Fruit fly (Drosophila melanogaster) whole organism, wandering third instar larva: ENCODE results near the gene mAChR-C.
A peak's percentile ranks its signal among the peaks of the same experiment; 100 is the strongest.

Source experiments
- Abd-B ChIP-seq: fragments of >200 bp; optimal IDR thresholded peaks from 2 replicates; lab custom pipeline; 2017; ENCODE audit warnings: missing biosample characterization, missing genetic modification characterization
- CG32264 ChIP-seq: fragments of 200-800 bp; sonication (Bioruptor generic); optimal IDR thresholded peaks from 2 replicates; lab custom pipeline; 2016; ENCODE audit warnings: missing biosample characterization, missing genetic modification characterization
- CG9705 ChIP-seq: fragments of 200-800 bp; sonication (Bioruptor generic); optimal IDR thresholded peaks from 2 replicates; lab custom pipeline; 2018; ENCODE audit warnings: missing biosample characterization, mild to moderate bottlenecking, missing genetic modification characterization
- CrebA ChIP-seq: fragments of 200-800 bp; sonication (Bioruptor generic); optimal IDR thresholded peaks from 2 replicates; lab custom pipeline; 2016; ENCODE audit warnings: missing biosample characterization, mild to moderate bottlenecking, missing genetic modification characterization, borderline replicate concordance
- Dfd ChIP-seq: fragments of >200 bp; optimal IDR thresholded peaks from 2 replicates; lab custom pipeline; 2017; ENCODE audit warnings: missing biosample characterization, missing genetic modification characterization
- Dif ChIP-seq: fragments of 200-275, 200-300 bp; sonication (Bioruptor generic); optimal IDR thresholded peaks from 2 replicates; lab custom pipeline; 2018; ENCODE audit warnings: missing biosample characterization, missing genetic modification characterization; ENCODE audit not compliant: partially characterized antibody
- GATAd ChIP-seq: sonication (Bioruptor generic); optimal IDR thresholded peaks from 2 replicates; lab custom pipeline; 2016; ENCODE audit warnings: missing biosample characterization, missing genetic modification characterization
- HLH106 ChIP-seq: fragments of 200-800 bp; optimal IDR thresholded peaks from 3 replicates; lab custom pipeline; 2019; ENCODE audit warnings: missing biosample characterization, mild to moderate bottlenecking, missing genetic modification characterization, moderate library complexity
- Hnf4 ChIP-seq: fragments of 200-800 bp; sonication (Bioruptor generic); optimal IDR thresholded peaks from 2 replicates; lab custom pipeline; 2016; ENCODE audit warnings: missing biosample characterization, mild to moderate bottlenecking, missing genetic modification characterization
- Hr78 ChIP-seq: fragments of >200 bp; optimal IDR thresholded peaks from 2 replicates; lab custom pipeline; 2017; ENCODE audit warnings: missing biosample characterization, missing genetic modification characterization
- Hr83 ChIP-seq: fragments of 200-300 bp; sonication (Bioruptor generic); optimal IDR thresholded peaks from 2 replicates; lab custom pipeline; 2016; ENCODE audit warnings: missing biosample characterization, mild to moderate bottlenecking, missing genetic modification characterization, moderate library complexity; ENCODE audit not compliant: poor library complexity, severe bottlenecking
- Jra ChIP-seq: sonication (Bioruptor generic); optimal IDR thresholded peaks from 2 replicates; lab custom pipeline; 2016; ENCODE audit warnings: missing biosample characterization, missing genetic modification characterization
- Mio ChIP-seq: sonication (Bioruptor generic); optimal IDR thresholded peaks from 2 replicates; lab custom pipeline; 2016; ENCODE audit warnings: missing biosample characterization, missing genetic modification characterization
- N ChIP-seq: fragments of >200 bp; optimal IDR thresholded peaks from 2 replicates; lab custom pipeline; 2018; ENCODE audit warnings: missing biosample characterization, missing external identifiers, missing genetic modification characterization
- OdsH ChIP-seq: fragments of 200-800 bp; sonication (Bioruptor generic); optimal IDR thresholded peaks from 2 replicates; lab custom pipeline; 2016; ENCODE audit warnings: missing biosample characterization, mild to moderate bottlenecking, missing genetic modification characterization
- Rel ChIP-seq, 2 experiments: fragments of 200-800 bp; sonication (Bioruptor generic) in 1 of 2; optimal IDR thresholded peaks; 2 replicates in 1 of 2; 3 replicates in 1 of 2; lab custom pipeline; 2016 to 2019; ENCODE audit warnings: mild to moderate bottlenecking in 2 of 2, missing biosample characterization in 2 of 2, missing genetic modification characterization in 2 of 2, moderate library complexity in 1 of 2
- Sp1 ChIP-seq: fragments of 200-800 bp; sonication (Bioruptor generic); optimal IDR thresholded peaks from 3 replicates; lab custom pipeline; 2019; ENCODE audit warnings: missing biosample characterization, mild to moderate bottlenecking, missing genetic modification characterization, moderate library complexity
- Vsx2 ChIP-seq: fragments of 200-300, 225-300 bp; sonication (Bioruptor generic); optimal IDR thresholded peaks from 2 replicates; lab custom pipeline; 2018; ENCODE audit warnings: missing biosample characterization, missing genetic modification characterization; ENCODE audit not compliant: partially characterized antibody
- br ChIP-seq: fragments of 200-800 bp; sonication (Bioruptor generic); optimal IDR thresholded peaks from 2 replicates; lab custom pipeline; 2016; ENCODE audit warnings: missing biosample characterization, missing genetic modification characterization
- brk ChIP-seq: fragments of 200-800 bp; sonication (Bioruptor generic); optimal IDR thresholded peaks from 2 replicates; lab custom pipeline; 2016; ENCODE audit warnings: missing biosample characterization, mild to moderate bottlenecking, missing genetic modification characterization
- dl ChIP-seq, 2 experiments: fragments of 175-275, 200-275 bp in 1 of 2; fragments of 200-275 bp in 1 of 2; sonication (Bioruptor generic); optimal IDR thresholded peaks; lab custom pipeline; 2018; ENCODE audit warnings: mild to moderate bottlenecking in 2 of 2, missing biosample characterization in 2 of 2, missing genetic modification characterization in 2 of 2, moderate library complexity in 2 of 2; ENCODE audit not compliant: partially characterized antibody in 2 of 2, insufficient read depth in 1 of 2
- dsf ChIP-seq: sonication (Bioruptor generic); optimal IDR thresholded peaks from 2 replicates; lab custom pipeline; 2016; ENCODE audit warnings: missing biosample characterization, missing genetic modification characterization, borderline replicate concordance
- ey ChIP-seq: fragments of 200-800 bp; sonication (Bioruptor generic); optimal IDR thresholded peaks from 2 replicates; lab custom pipeline; 2016; ENCODE audit warnings: missing biosample characterization, missing genetic modification characterization
- foxo ChIP-seq, 2 experiments: fragments of 200-800 bp; sonication (Bioruptor generic); optimal IDR thresholded peaks; 2 replicates in 1 of 2; 3 replicates in 1 of 2; lab custom pipeline; 2016 to 2017; ENCODE audit warnings: missing biosample characterization in 2 of 2, missing genetic modification characterization in 2 of 2
- fru ChIP-seq: fragments of 200-800 bp; sonication (Bioruptor generic); optimal IDR thresholded peaks from 3 replicates; lab custom pipeline; 2016; ENCODE audit warnings: missing biosample characterization, mild to moderate bottlenecking, missing genetic modification characterization
- h ChIP-seq: fragments of 200-800 bp; sonication (Bioruptor generic); optimal IDR thresholded peaks from 3 replicates; lab custom pipeline; 2016; ENCODE audit warnings: missing biosample characterization, mild to moderate bottlenecking, missing genetic modification characterization
- jim ChIP-seq: fragments of 175-275, 200-325 bp; sonication (Bioruptor generic); optimal IDR thresholded peaks from 2 replicates; lab custom pipeline; 2016; ENCODE audit warnings: missing biosample characterization, mild to moderate bottlenecking, missing genetic modification characterization
- lola ChIP-seq: fragments of >200 bp; optimal IDR thresholded peaks from 2 replicates; lab custom pipeline; 2017; ENCODE audit warnings: missing biosample characterization, missing genetic modification characterization
- psq ChIP-seq: fragments of 200-800 bp; sonication (Bioruptor generic); optimal IDR thresholded peaks from 3 replicates; lab custom pipeline; 2017; ENCODE audit warnings: missing biosample characterization, mild to moderate bottlenecking, missing genetic modification characterization, moderate library complexity
- rgr ChIP-seq: fragments of 200-800 bp; sonication (Bioruptor generic); optimal IDR thresholded peaks from 3 replicates; lab custom pipeline; 2016; ENCODE audit warnings: missing biosample characterization, mild to moderate bottlenecking, missing genetic modification characterization
- sage ChIP-seq: fragments of 200-800 bp; sonication (Bioruptor generic); optimal IDR thresholded peaks from 2 replicates; lab custom pipeline; 2016; ENCODE audit warnings: missing biosample characterization, mild to moderate bottlenecking, missing genetic modification characterization
- sv ChIP-seq: fragments of 200-800 bp; sonication (Bioruptor generic); optimal IDR thresholded peaks from 3 replicates; lab custom pipeline; 2016; ENCODE audit warnings: missing biosample characterization, missing genetic modification characterization
- tai ChIP-seq: sonication (Bioruptor generic); optimal IDR thresholded peaks from 2 replicates; lab custom pipeline; 2016; ENCODE audit warnings: missing biosample characterization, missing genetic modification characterization
- usp ChIP-seq: fragments of >200 bp; optimal IDR thresholded peaks from 2 replicates; lab custom pipeline; 2017; ENCODE audit warnings: missing biosample characterization, missing genetic modification characterization
- woc ChIP-seq: sonication (Bioruptor generic); optimal IDR thresholded peaks from 2 replicates; lab custom pipeline; 2016; ENCODE audit warnings: missing biosample characterization, mild to moderate bottlenecking, missing genetic modification characterization

Gene mAChR-C

DNA sequence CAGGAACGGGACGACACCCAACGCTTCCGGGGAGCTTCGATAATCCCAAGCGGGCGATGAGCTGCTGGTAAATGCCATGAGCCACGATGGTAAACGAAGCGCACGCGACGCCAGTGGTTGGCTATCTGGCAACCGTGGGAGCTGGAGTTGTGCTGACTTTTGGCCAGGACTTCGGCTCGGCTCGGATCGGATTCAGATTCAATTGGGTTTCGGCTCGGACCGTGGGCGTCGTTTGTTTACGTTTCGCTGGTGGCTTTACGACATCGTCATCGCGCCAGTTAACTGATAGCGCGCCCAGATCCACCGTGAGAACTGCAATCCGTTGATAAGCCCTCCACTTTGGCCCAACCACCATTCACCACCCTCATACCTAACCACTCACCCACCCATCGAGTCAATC lies at the start of gene mAChR-C:
Gene mAChR-C (minus strand): TSS at position 101 of the 400 bp plus-strand sequence.
- TF ChIP-seq fru (GFP tag; lab: Kevin White, UChicago) (no peak), woc (GFP tag; lab: Kevin White, UChicago) (no peak), ey (GFP tag; lab: Kevin White, UChicago) (no peak)

DNA sequence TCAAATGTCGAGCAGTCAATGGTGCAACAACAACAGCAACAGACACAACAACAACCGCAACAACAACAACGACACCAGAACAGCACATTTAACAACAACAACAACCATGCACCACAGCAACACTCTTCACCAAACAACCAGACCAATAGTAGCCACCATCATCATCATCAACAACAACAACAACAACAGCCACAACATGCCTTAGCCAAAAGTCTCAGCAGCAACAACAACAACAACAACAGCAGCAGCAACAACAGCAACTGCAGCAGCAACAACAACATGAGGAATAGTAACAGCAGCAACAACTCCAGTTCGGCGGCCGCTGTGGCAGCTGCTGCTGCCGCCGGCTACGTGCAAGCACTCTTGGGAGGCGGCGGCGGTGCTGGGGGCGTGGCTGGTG lies 43.9 kb upstream of the mAChR-C start:
- peak; percentile 80 for TF ChIP-seq Dfd
- TF ChIP-seq dl (GFP tag; optimal IDR thresholded peaks at IDR 0.05; lab: Kevin White, UChicago; ENCODE audit: insufficient read depth in 1 of 2, partially characterized antibody in 2 of 2): no peak

DNA sequence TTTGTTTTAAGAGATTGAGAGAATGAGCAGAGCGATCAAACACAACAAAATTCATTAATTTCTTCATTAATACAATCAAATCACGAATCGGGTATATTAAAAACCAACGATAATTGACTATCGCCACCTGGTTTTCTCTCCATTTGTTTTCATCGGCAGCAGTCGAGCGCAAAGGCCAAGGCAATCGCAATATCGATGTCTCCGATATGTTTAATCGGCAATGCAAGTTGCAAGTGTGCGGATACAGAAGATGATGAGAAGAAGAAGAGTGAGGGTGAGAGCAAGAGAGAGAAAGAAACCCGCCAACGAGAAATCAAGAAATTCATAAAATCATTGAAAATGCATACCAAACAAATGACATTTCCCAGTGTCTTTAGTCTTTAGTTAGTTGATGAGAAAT lies 43.3 kb upstream of the mAChR-C start:
- TF ChIP-seq Hr83 (GFP tag; lab: Kevin White, UChicago) (peak; percentile 4), Abd-B (GFP tag; lab: Kevin White, UChicago) (no peak), psq (GFP tag; lab: Kevin White, UChicago) (peak; percentile 16), Mio (GFP tag; lab: Kevin White, UChicago) (no peak), woc (GFP tag; lab: Kevin White, UChicago) (peak; percentile 7), Jra (GFP tag; lab: Kevin White, UChicago) (peak; percentile 29), Hnf4 (GFP tag; lab: Kevin White, UChicago) (peak; percentile 17), rgr (GFP tag; lab: Kevin White, UChicago) (no peak), lola (GFP tag; lab: Kevin White, UChicago) (no peak), Dfd (no peak)

DNA sequence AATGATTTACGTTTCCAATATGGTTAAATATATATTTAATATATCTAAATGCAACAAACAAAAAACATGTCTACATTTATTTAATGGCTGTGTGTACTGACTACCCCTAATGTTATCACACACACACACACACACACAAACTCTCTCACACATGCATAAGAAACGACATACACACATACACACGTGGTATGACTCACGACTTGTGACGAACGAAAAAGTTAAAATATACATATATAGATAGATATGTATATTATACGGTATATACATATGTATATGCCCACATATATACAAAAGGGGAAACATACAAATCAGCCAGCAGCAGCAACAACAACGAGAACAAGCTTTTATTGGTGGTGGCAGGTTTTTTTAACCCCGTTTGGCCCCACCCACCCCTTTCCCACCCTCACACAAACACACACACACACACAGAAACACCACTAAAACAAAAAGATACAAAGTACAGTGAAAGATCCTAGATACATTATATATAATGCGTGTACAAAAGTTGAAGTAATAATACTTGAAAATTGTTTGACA lies 42.5 kb upstream of the mAChR-C start:
- TF ChIP-seq tai (GFP tag; lab: Kevin White, UChicago) (no peak), woc (GFP tag; lab: Kevin White, UChicago) (no peak), Hr83 (GFP tag; lab: Kevin White, UChicago) (no peak), OdsH (GFP tag; lab: Kevin White, UChicago) (no peak), Jra (GFP tag; lab: Kevin White, UChicago) (no peak), h (GFP tag; lab: Kevin White, UChicago) (no peak), Rel (GFP tag; optimal IDR thresholded peaks at IDR 0.05; lab: Kevin White, UChicago) (no peak), Rel (tag; optimal IDR thresholded peaks at IDR 0.05; lab: Kevin White, UChicago) (peak; percentile 7), N (GFP tag; lab: Kevin White, UChicago) (no peak), sv (GFP tag; lab: Kevin White, UChicago) (no peak), Dfd (no peak), lola (GFP tag; lab: Kevin White, UChicago) (no peak), CG32264 (no peak), Abd-B (GFP tag; lab: Kevin White, UChicago) (no peak), CG9705 (GFP tag; lab: Kevin White, UChicago) (no peak), Mio (GFP tag; lab: Kevin White, UChicago) (no peak), sage (GFP tag; lab: Kevin White, UChicago) (no peak), usp (no peak), ey (GFP tag; lab: Kevin White, UChicago) (no peak), dsf (GFP tag; lab: Kevin White, UChicago) (no peak), dl (GFP tag; optimal IDR thresholded peaks at IDR 0.05; lab: Kevin White, UChicago; ENCODE audit: insufficient read depth in 1 of 2, partially characterized antibody in 2 of 2) (no peak), Hnf4 (GFP tag; lab: Kevin White, UChicago) (no peak), Vsx2 (GFP tag; lab: Kevin White, UChicago) (no peak), GATAd (GFP tag; lab: Kevin White, UChicago) (no peak), rgr (GFP tag; lab: Kevin White, UChicago) (no peak), br (no peak), foxo (GFP tag; optimal IDR thresholded peaks at IDR 0.05; lab: Kevin White, UChicago) (peak in 1 of 2 experiments; percentile 24), jim (GFP tag; lab: Kevin White, UChicago) (no peak), brk (GFP tag; lab: Kevin White, UChicago) (no peak), Sp1 (peak; percentile 8), CrebA (GFP tag; lab: Kevin White, UChicago) (no peak), HLH106 (tag; lab: Kevin White, UChicago) (peak; percentile 19), Hr78 (GFP tag; lab: Kevin White, UChicago) (no peak), Dif (GFP tag; lab: Kevin White, UChicago) (no peak)
- TF ChIP-seq, all 38 proteins: peak for 4
